Worm (Caenorhabditis elegans) whole organism, L4/young adult: ENCODE data around the gene cest-4.

Experiments
- W03F9.2 ChIP-seq: fragments of 150-350 bp; optimal IDR thresholded peaks from 2 replicates; lab custom pipeline; 2014; ENCODE audit warnings: missing biosample characterization, missing genetic modification characterization
- him-1 ChIP-seq: sonication (generic microtip); optimal IDR thresholded peaks from 2 replicates; lab custom pipeline; 2016; ENCODE audit warnings: missing genotype, missing genetic modification reagents, missing genetic modification characterization, missing compliant biosample characterization

DNA sequence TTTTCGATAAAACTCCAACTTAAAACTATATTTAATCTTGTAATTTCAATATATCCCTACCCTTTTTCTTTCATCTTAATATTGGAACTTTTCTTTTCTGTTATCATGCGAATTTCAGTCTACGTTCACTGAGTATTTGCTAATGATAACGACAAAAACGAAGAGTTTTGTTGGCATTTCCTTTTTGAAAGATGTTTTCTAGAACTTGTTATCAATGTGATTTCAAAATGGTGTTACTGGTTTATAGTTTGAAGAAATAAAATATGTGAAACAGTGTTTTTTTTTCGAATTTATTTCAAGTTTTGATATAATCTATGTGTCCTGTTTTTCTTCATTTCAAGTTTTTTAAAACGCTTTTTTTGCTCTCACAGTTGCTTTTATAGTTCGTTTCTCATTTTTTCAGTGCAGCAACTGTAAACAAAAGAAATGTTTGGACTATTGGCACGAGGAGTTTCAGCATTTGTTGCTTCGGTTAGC is 31.7 kb downstream of the cest-4 start, which contains the start of gene anat-1:
- no peak for TF ChIP-seq him-1
- TF ChIP-seq W03F9.2 (tag; lab: Kevin White, UChicago): no peak
